Worm (Caenorhabditis elegans) whole organism, early embryonic: ENCODE results near the gene tag-241.

Experiments
- B0310.2 ChIP-seq: sonication (generic microtip); optimal IDR thresholded peaks from 2 replicates; lab custom pipeline; 2016; ENCODE audit warnings: mild to moderate bottlenecking, missing genetic modification characterization, missing compliant biosample characterization
- F13C5.2 ChIP-seq: sonication (generic microtip); optimal IDR thresholded peaks from 2 replicates; lab custom pipeline; 2017; ENCODE audit warnings: mild to moderate bottlenecking, missing genetic modification characterization, inconsistent platforms, missing compliant biosample characterization
- aly-1 ChIP-seq: sonication (generic microtip); optimal IDR thresholded peaks from 2 replicates; lab custom pipeline; 2016; ENCODE audit warnings: missing genetic modification characterization, missing compliant biosample characterization
- ama-1 ChIP-seq: fragments of 150-350 bp; optimal IDR thresholded peaks from 2 replicates; lab custom pipeline; 2014
- ceh-13 ChIP-seq: fragments of 200-800 bp; sonication (Bioruptor generic); optimal IDR thresholded peaks from 2 replicates; lab custom pipeline; 2018; ENCODE audit warnings: mild to moderate bottlenecking, missing genetic modification characterization, missing compliant biosample characterization
- ceh-36 ChIP-seq: sonication (generic microtip); optimal IDR thresholded peaks from 2 replicates; lab custom pipeline; 2016; ENCODE audit warnings: missing genetic modification characterization, inconsistent platforms, missing compliant biosample characterization
- ets-7 ChIP-seq: sonication (generic microtip); optimal IDR thresholded peaks from 2 replicates; lab custom pipeline; 2016; ENCODE audit warnings: missing genotype, missing genetic modification characterization, missing compliant biosample characterization
- flt-1 ChIP-seq: fragments of 200-800 bp; sonication (Bioruptor generic); IDR thresholded peaks from 2 replicates; pipeline ENCODE4 v1.3.6; 2022; ENCODE audit warnings: missing genetic modification characterization, missing compliant biosample characterization
- hmbx-1 ChIP-seq: sonication (generic microtip); optimal IDR thresholded peaks from 2 replicates; lab custom pipeline; 2016; ENCODE audit warnings: mild to moderate bottlenecking, missing genetic modification characterization, missing compliant biosample characterization
- hmg-4 ChIP-seq: fragments of 200-800 bp; sonication (Bioruptor generic); optimal IDR thresholded peaks from 2 replicates; lab custom pipeline; 2018; ENCODE audit warnings: mild to moderate bottlenecking, missing genetic modification characterization, missing compliant biosample characterization
- hnd-1 ChIP-seq: sonication (generic microtip); optimal IDR thresholded peaks from 2 replicates; lab custom pipeline; 2016; ENCODE audit warnings: missing genetic modification characterization, missing compliant biosample characterization
- pes-1 ChIP-seq: fragments of 200-800 bp; sonication (Bioruptor generic); IDR thresholded peaks from 2 replicates; pipeline ENCODE4 v1.3.6; 2022; ENCODE audit warnings: missing genetic modification reagents, missing genetic modification characterization, missing compliant biosample characterization
- scrt-1 ChIP-seq: fragments of 200-800 bp; sonication (Bioruptor generic); IDR thresholded peaks from 2 replicates; pipeline ENCODE4 v1.3.6; 2022; ENCODE audit warnings: missing genetic modification characterization, missing compliant biosample characterization
- sea-1 ChIP-seq: fragments of 200-800 bp; sonication (Bioruptor generic); conservative IDR thresholded peaks from 2 replicates; pipeline ENCODE4 v1.3.6; 2022; ENCODE audit warnings: missing genetic modification characterization, missing compliant biosample characterization
- tbx-11 ChIP-seq: fragments of 200-800 bp; sonication (Bioruptor generic); IDR thresholded peaks from 2 replicates; pipeline ENCODE4 v1.3.6; 2022; ENCODE audit warnings: missing genetic modification characterization, missing compliant biosample characterization
- tbx-37 ChIP-seq: fragments of 200-800 bp; sonication (Bioruptor generic); conservative IDR thresholded peaks from 2 replicates; pipeline ENCODE4 v1.3.6; 2022; ENCODE audit warnings: missing genetic modification reagents, missing genetic modification characterization, missing compliant biosample characterization
- tra-4 ChIP-seq: sonication (generic microtip); optimal IDR thresholded peaks from 2 replicates; lab custom pipeline; 2017; ENCODE audit warnings: missing genetic modification characterization, missing compliant biosample characterization

tag-241 gene

DNA sequence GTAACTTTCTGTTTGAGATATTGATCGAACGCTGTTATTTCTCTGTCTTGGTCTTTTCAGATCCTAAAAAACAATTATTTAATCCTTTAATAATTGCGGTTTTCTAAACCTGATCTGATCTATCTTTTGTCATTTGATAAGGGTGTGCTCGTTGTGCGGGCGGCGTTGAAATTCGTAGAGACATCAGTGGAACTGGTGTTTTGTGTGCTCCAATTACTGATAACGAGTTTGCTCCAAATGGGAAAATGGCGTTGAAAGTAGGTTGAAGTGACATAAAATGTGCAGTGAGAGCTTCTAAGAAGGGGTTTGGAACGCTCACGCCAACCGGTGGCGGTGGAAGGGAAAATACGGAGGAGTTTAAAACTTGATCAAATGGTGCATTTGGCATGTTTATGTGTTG is 30.6 kb downstream of the tag-241 start:
- TF ChIP-seq pes-1 (GFP tag; lab: Robert Waterston, UW), result no peak
- TF ChIP-seq hnd-1, result no peak

DNA sequence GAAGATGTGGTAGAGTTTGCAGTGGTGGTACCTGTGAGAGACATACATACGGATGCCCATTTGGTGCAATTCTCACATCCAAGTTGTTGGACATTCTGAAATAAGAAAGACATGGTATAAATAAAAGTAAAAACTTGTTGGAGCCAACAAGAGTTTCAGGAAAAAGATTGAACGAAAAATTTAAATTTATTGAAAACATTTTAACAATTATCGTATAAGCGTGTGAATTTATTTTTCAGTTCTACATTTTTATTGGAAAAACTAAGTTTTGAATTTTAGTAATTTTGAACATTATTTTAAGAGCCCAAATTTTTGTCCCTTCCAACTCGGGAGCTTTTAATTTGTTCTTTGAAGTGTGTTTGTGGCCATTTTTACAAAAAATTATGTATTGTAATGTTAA is 31.1 kb downstream of the tag-241 start, which contains the start of gene F54F7.8:
Gene F54F7.8, minus strand, starts transcription at position 101 of the 400 bp plus-strand sequence.
- TF ChIP-seq pes-1 (GFP tag; lab: Robert Waterston, UW), result no peak
- no peak for TF ChIP-seq tbx-37 (GFP tag; lab: Robert Waterston, UW)
- TF ChIP-seq ceh-13, result no peak
- TF ChIP-seq F13C5.2, result no peak
- TF ChIP-seq hmbx-1 (tag; lab: Kevin White, UChicago), result no peak
- TF ChIP-seq B0310.2 (tag; lab: Kevin White, UChicago), result no peak
- no peak for TF ChIP-seq sea-1 (GFP tag; lab: Robert Waterston, UW)
- no peak for TF ChIP-seq hmg-4 (GFP tag; lab: Kevin White, UChicago)
- TF ChIP-seq ceh-36 (tag; lab: Kevin White, UChicago), result no peak
- TF ChIP-seq tra-4 (tag; lab: Kevin White, UChicago), result no peak
- no peak for TF ChIP-seq ets-7 (tag; lab: Kevin White, UChicago)

DNA sequence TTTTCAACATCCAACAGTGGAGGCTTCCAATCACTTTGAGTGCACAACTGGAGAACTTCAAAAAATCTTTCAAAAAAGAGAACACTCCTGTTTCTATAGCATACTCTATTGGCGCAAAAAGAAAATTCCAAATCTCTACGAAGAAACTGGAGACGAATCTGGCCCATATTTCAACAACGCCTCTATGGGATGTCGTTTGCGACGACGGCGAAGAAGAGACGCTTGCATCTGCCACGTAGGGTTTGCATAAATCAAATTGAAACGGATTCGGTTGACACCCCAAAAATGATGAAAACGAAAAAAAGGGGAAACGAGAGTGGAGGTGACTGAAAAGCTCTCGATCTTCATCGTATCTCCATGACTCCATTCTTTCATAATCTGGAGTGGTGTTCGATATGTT is 32.4 kb downstream of the tag-241 start:
- no peak for TF ChIP-seq hmg-4 (GFP tag; lab: Kevin White, UChicago)
- no peak for TF ChIP-seq B0310.2 (tag; lab: Kevin White, UChicago)
- TF ChIP-seq tra-4 (tag; lab: Kevin White, UChicago), result no peak
- no peak for TF ChIP-seq hmbx-1 (tag; lab: Kevin White, UChicago)
- TF ChIP-seq aly-1 (tag; lab: Kevin White, UChicago), result no peak
- TF ChIP-seq sea-1 (GFP tag; lab: Robert Waterston, UW), result no peak
- TF ChIP-seq ama-1, result no peak

DNA sequence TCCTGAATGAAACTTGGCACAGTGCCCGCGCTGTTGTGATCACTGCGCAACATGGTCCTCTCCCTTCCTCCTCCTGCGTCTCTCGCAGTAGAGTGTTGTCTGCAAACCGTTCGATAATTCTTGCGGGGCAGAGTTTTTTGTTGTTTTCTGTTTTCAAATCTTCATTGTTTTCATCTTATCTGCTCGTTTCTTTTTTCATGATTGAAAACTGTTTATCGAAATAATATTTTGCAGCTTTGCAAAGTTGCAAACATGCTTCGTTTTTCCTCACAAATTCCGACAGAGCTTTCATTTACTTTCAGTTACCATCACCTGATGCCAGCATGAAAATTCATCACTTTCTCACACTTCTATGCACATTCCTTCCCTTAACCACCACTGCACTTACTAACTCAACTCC is 33.4 kb downstream of the tag-241 start, which contains the start of gene mes-1:
Gene mes-1, plus strand, starts transcription at position 301 of the 400 bp plus-strand sequence.
- TF ChIP-seq ceh-36 (tag; lab: Kevin White, UChicago) (no peak), hnd-1 (no peak), hmbx-1 (tag; lab: Kevin White, UChicago) (no peak), aly-1 (tag; lab: Kevin White, UChicago) (no peak), tra-4 (tag; lab: Kevin White, UChicago) (no peak)

ce11 chrX:11863307-11863706 is 39.5 kb downstream of the tag-241 start, which contains the start of gene F54F7.10:
Gene F54F7.10 (plus strand): TSS chrX:11863607.
- TF ChIP-seq B0310.2 (tag; lab: Kevin White, UChicago), result no peak
- TF ChIP-seq hnd-1, result no peak
- TF ChIP-seq F13C5.2, result no peak
- TF ChIP-seq ceh-13, result no peak
- no peak for TF ChIP-seq aly-1 (tag; lab: Kevin White, UChicago)
- TF ChIP-seq scrt-1, result no peak

- TF ChIP-seq B0310.2 (tag; lab: Kevin White, UChicago), result no peak
- no peak for TF ChIP-seq ets-7 (tag; lab: Kevin White, UChicago)
- TF ChIP-seq flt-1 (GFP tag; lab: Robert Waterston, UW), result no peak
- no peak for TF ChIP-seq sea-1 (GFP tag; lab: Robert Waterston, UW)
- no peak for TF ChIP-seq ceh-13
- TF ChIP-seq tbx-11 (GFP tag; lab: Robert Waterston, UW), result no peak
- no peak for TF ChIP-seq ama-1
Measured at ce11 chrX:11865083-11865482, 41.3 kb downstream of the tag-241 start, which contains the start of gene F54F7.6. Gene F54F7.6 (plus strand): TSS chrX:11865383.

DNA sequence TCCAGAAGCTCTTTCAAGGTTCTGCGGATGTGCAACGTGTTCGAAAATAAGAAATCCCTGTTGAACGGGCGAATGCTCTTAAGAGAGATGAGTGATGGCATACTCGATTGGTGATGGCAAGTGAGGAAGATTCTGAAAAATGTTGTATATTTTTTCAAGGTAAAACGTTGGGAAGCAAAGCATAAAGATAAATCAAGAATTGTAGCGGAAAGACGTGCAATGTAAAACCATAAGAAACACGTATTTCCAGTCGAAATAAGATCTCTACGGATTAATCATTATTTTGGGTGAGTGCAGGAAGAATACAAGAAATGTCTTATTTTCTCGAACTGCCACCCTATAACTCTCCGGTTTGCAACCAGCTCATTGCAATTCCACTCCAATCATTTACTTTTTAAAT is 45.5 kb downstream of the tag-241 start, which contains the start of gene dot-1.2:
Gene dot-1.2, minus strand, starts transcription at position 101 of the 400 bp plus-strand sequence.
- TF ChIP-seq hmbx-1 (tag; lab: Kevin White, UChicago), result no peak
- TF ChIP-seq aly-1 (tag; lab: Kevin White, UChicago), result no peak
- no peak for TF ChIP-seq tbx-37 (GFP tag; lab: Robert Waterston, UW)
- TF ChIP-seq hmg-4 (GFP tag; lab: Kevin White, UChicago), result no peak
- no peak for TF ChIP-seq ama-1
- TF ChIP-seq sea-1 (GFP tag; lab: Robert Waterston, UW), result no peak
- TF ChIP-seq hnd-1, result no peak
- no peak for TF ChIP-seq B0310.2 (tag; lab: Kevin White, UChicago)

- peak; percentile 60 for TF ChIP-seq ets-7 (tag; lab: Kevin White, UChicago)
- TF ChIP-seq tbx-37 (GFP tag; lab: Robert Waterston, UW), result no peak
Measured at ce11 chrX:11870393-11870792, 46.6 kb downstream of the tag-241 start.

DNA sequence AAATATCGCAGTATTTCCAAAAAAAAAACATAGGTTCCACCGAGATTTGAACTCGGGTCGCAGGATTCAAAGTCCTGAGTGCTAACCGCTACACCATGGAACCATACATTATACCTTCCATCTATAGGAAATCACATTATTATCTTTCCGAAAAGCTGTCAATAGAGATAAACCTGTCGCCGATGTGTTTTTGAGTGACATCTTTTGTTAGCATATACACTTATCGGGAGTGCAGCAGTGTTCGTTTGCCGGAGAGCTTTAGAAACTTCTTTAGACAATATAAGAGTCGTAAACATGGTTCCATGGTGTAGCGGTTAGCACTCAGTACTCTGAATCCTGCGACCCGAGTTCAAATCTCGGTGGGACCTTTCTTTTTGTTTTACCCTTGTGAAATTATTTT is 48.4 kb downstream of the tag-241 start:
- no peak for TF ChIP-seq F13C5.2
- 0 out of 2 replicates have a peak, but pooled peaks have one; percentile 16 for TF ChIP-seq scrt-1

- no peak for TF ChIP-seq tbx-37 (GFP tag; lab: Robert Waterston, UW)
- TF ChIP-seq ceh-13, result no peak
- no peak for TF ChIP-seq tbx-11 (GFP tag; lab: Robert Waterston, UW)
- TF ChIP-seq hmbx-1 (tag; lab: Kevin White, UChicago), result no peak
- no peak for TF ChIP-seq F13C5.2
- no peak for TF ChIP-seq B0310.2 (tag; lab: Kevin White, UChicago)
Measured at ce11 chrX:11875260-11875659, 51.5 kb downstream of the tag-241 start, which contains the start of gene Y62H9A.1. Gene Y62H9A.1 (plus strand): TSS chrX:11875541.
